Worm (Caenorhabditis elegans) whole organism, young adult: Measurements from ENCODE around the gene rsu-1.

Experiments used
- B0336.3 ChIP-seq: fragments of 200-800 bp; sonication (Bioruptor generic); IDR thresholded peaks from 2 replicates; pipeline ENCODE4 v1.3.6; 2022; ENCODE audit warnings: missing genetic modification characterization, missing compliant biosample characterization
- C06A6.2 ChIP-seq: fragments of 200-800 bp; sonication (Bioruptor generic); conservative IDR thresholded peaks from 2 replicates; pipeline ENCODE4 v1.3.6; 2022; ENCODE audit warnings: missing genetic modification characterization, missing compliant biosample characterization
- C17E4.6 ChIP-seq: fragments of 200-800 bp; sonication (Bioruptor generic); IDR thresholded peaks from 2 replicates; pipeline ENCODE4 v1.3.6; 2022; ENCODE audit warnings: missing genetic modification reagents, missing genetic modification characterization, missing compliant biosample characterization
- F10E7.11 ChIP-seq: sonication (generic microtip); optimal IDR thresholded peaks from 2 replicates; lab custom pipeline; 2017; ENCODE audit warnings: mild to moderate bottlenecking, missing genetic modification characterization, moderate library complexity, missing compliant biosample characterization
- F37B4.10 ChIP-seq: fragments of 200-800 bp; sonication (Bioruptor generic); IDR thresholded peaks from 2 replicates; pipeline ENCODE4 v1.3.6; 2022; ENCODE audit warnings: missing genetic modification characterization, missing compliant biosample characterization
- F39B2.1 ChIP-seq: fragments of 200-800 bp; sonication (Bioruptor generic); IDR thresholded peaks from 2 replicates; pipeline ENCODE4 v1.3.6; 2022; ENCODE audit warnings: missing genetic modification reagents, missing genetic modification characterization, missing compliant biosample characterization
- F49E8.2 ChIP-seq: sonication (generic microtip); optimal IDR thresholded peaks from 3 replicates; lab custom pipeline; 2017; ENCODE audit warnings: missing genetic modification characterization, mild to moderate bottlenecking, missing compliant biosample characterization, antibody characterized with exemption, moderate library complexity; ENCODE audit not compliant: insufficient read depth
- K11D2.4 ChIP-seq: fragments of 200-800 bp; sonication (Bioruptor generic); IDR thresholded peaks from 2 replicates; pipeline ENCODE4 v1.3.6; 2022; ENCODE audit warnings: missing genetic modification reagents, missing genetic modification characterization, missing compliant biosample characterization
- T26A5.8 ChIP-seq: sonication (generic microtip); optimal IDR thresholded peaks from 2 replicates; lab custom pipeline; 2016; ENCODE audit warnings: missing genetic modification characterization, missing compliant biosample characterization
- akir-1 ChIP-seq: fragments of 200-800 bp; sonication (Bioruptor generic); optimal IDR thresholded peaks from 2 replicates; lab custom pipeline; 2018; ENCODE audit warnings: mild to moderate bottlenecking, missing genetic modification characterization, moderate library complexity, missing compliant biosample characterization
- athp-1 ChIP-seq: sonication (generic microtip); optimal IDR thresholded peaks from 2 replicates; lab custom pipeline; 2017; ENCODE audit warnings: mild to moderate bottlenecking, missing genetic modification characterization, missing compliant biosample characterization
- bed-1 ChIP-seq: fragments of 200-800 bp; sonication (Bioruptor generic); IDR thresholded peaks from 2 replicates; pipeline ENCODE4 v1.3.6; 2022; ENCODE audit warnings: missing genetic modification reagents, missing genetic modification characterization, missing compliant biosample characterization
- cebp-1 ChIP-seq, 2 experiments: fragments of 200-800 bp in 1 of 2; sonication (Bioruptor generic) in 1 of 2; sonication (generic microtip) in 1 of 2; IDR thresholded peaks in 1 of 2; optimal IDR thresholded peaks in 1 of 2; 2 replicates each; pipeline versions ENCODE4 v1.3.6 to Lab custom; 2017 to 2022; ENCODE audit warnings: missing compliant biosample characterization in 2 of 2, missing genetic modification characterization in 2 of 2, mild to moderate bottlenecking in 1 of 2, missing genetic modification reagents in 1 of 2, moderate library complexity in 1 of 2
- cebp-2 ChIP-seq: fragments of 200-800 bp; sonication (Bioruptor generic); IDR thresholded peaks from 2 replicates; pipeline ENCODE4 v1.3.6; 2022; ENCODE audit warnings: missing genetic modification characterization, missing compliant biosample characterization
- ceh-27 ChIP-seq: fragments of 200-800 bp; sonication (Bioruptor generic); optimal IDR thresholded peaks from 2 replicates; lab custom pipeline; 2018; ENCODE audit warnings: mild to moderate bottlenecking, missing genetic modification characterization, moderate library complexity, missing compliant biosample characterization
- ceh-91 ChIP-seq: fragments of 200-800 bp; sonication (Bioruptor generic); IDR thresholded peaks from 2 replicates; pipeline ENCODE4 v1.3.6; 2022; ENCODE audit warnings: missing genetic modification reagents, missing genetic modification characterization, missing compliant biosample characterization
- dpff-1 ChIP-seq: sonication (generic microtip); optimal IDR thresholded peaks from 2 replicates; lab custom pipeline; 2017; ENCODE audit warnings: mild to moderate bottlenecking, missing genetic modification characterization, missing compliant biosample characterization
- fkh-3 ChIP-seq: sonication (generic microtip); optimal IDR thresholded peaks from 2 replicates; lab custom pipeline; 2016; ENCODE audit warnings: mild to moderate bottlenecking, missing genetic modification characterization, missing compliant biosample characterization
- gei-17 ChIP-seq: fragments of 200-800 bp; sonication (Bioruptor generic); optimal IDR thresholded peaks from 2 replicates; lab custom pipeline; 2018; ENCODE audit warnings: mild to moderate bottlenecking, missing genetic modification characterization, missing compliant biosample characterization
- hmg-1.2 ChIP-seq: fragments of 200-800 bp; sonication (Bioruptor generic); IDR thresholded peaks from 2 replicates; pipeline ENCODE4 v1.3.6; 2022; ENCODE audit warnings: missing genetic modification reagents, missing genetic modification characterization, missing compliant biosample characterization
- hmg-20 ChIP-seq: fragments of 200-800 bp; sonication (Bioruptor generic); IDR thresholded peaks from 2 replicates; pipeline ENCODE4 v1.3.6; 2022; ENCODE audit warnings: missing genetic modification reagents, missing genetic modification characterization, missing compliant biosample characterization
- lin-35 ChIP-seq, 3 experiments: fragments of 150-350 bp in 2 of 3; sonication (generic microtip) in 1 of 3; optimal IDR thresholded peaks; 2 replicates each; lab custom pipeline; 2014 to 2018; ENCODE audit warnings: missing biosample characterization in 3 of 3, missing genetic modification characterization in 3 of 3, missing genetic modification reagents in 3 of 3
- lin-40 ChIP-seq: sonication (generic microtip); optimal IDR thresholded peaks from 2 replicates; lab custom pipeline; 2016; ENCODE audit warnings: missing genetic modification characterization, mild to moderate bottlenecking, missing compliant biosample characterization, missing genotype, missing genetic modification reagents
- lsy-27 ChIP-seq: sonication (generic microtip); optimal IDR thresholded peaks from 2 replicates; lab custom pipeline; 2017; ENCODE audit warnings: missing genetic modification characterization, mild to moderate bottlenecking, missing compliant biosample characterization, antibody characterized with exemption, missing genotype, borderline replicate concordance; ENCODE audit not compliant: insufficient read depth
- madf-10 ChIP-seq: sonication (generic microtip); optimal IDR thresholded peaks from 2 replicates; lab custom pipeline; 2016; ENCODE audit warnings: mild to moderate bottlenecking, missing genetic modification characterization, missing compliant biosample characterization
- madf-3 ChIP-seq: fragments of 200-800 bp; sonication (Bioruptor generic); IDR thresholded peaks from 2 replicates; pipeline ENCODE4 v1.3.6; 2022; ENCODE audit warnings: missing genetic modification reagents, missing genetic modification characterization, missing compliant biosample characterization
- mes-4 ChIP-seq: sonication (generic microtip); optimal IDR thresholded peaks from 2 replicates; lab custom pipeline; 2016; ENCODE audit warnings: missing genotype, missing genetic modification characterization, missing compliant biosample characterization
- nfya-2 ChIP-seq: fragments of 200-800 bp; sonication (Bioruptor generic); IDR thresholded peaks from 2 replicates; pipeline ENCODE4 v1.3.6; 2022; ENCODE audit warnings: missing genetic modification reagents, missing genetic modification characterization, missing compliant biosample characterization
- pbrm-1 ChIP-seq: fragments of 200-800 bp; sonication (Bioruptor generic); IDR thresholded peaks from 2 replicates; pipeline ENCODE4 v1.3.6; 2022; ENCODE audit warnings: missing genetic modification reagents, missing genetic modification characterization, missing compliant biosample characterization
- pha-4 ChIP-seq: fragments of 150-350 bp; sonication (generic microtip); optimal IDR thresholded peaks from 2 replicates; lab custom pipeline; 2014; ENCODE audit warnings: missing biosample characterization, missing genetic modification reagents, missing genetic modification characterization
- rec-8 ChIP-seq, 2 experiments: sonication (generic microtip); optimal IDR thresholded peaks; 2 replicates each; lab custom pipeline; 2016; ENCODE audit warnings: mild to moderate bottlenecking in 2 of 2, missing genetic modification characterization in 2 of 2, missing genetic modification reagents in 2 of 2, missing genotype in 2 of 2, missing biosample characterization in 1 of 2, missing compliant biosample characterization in 1 of 2, moderate library complexity in 1 of 2
- snpc-1.3 ChIP-seq: sonication (generic microtip); optimal IDR thresholded peaks from 2 replicates; lab custom pipeline; 2017; ENCODE audit warnings: missing genetic modification characterization, mild to moderate bottlenecking, missing compliant biosample characterization, antibody characterized with exemption, moderate library complexity, missing genotype, missing genetic modification reagents; ENCODE audit not compliant: insufficient read depth
- snpc-3.4 ChIP-seq: sonication (generic microtip); optimal IDR thresholded peaks from 2 replicates; lab custom pipeline; 2017; ENCODE audit warnings: missing genetic modification characterization, mild to moderate bottlenecking, missing compliant biosample characterization, antibody characterized with exemption, moderate library complexity, missing genotype, missing genetic modification reagents
- snpc-4 ChIP-seq, 5 experiments: fragments of 150-350 bp in 1 of 5; sonication (generic microtip) in 4 of 5; optimal IDR thresholded peaks; 2 replicates each; lab custom pipeline; 2014 to 2018; ENCODE audit warnings: missing genetic modification characterization in 5 of 5, missing biosample characterization in 3 of 5, antibody characterized with exemption in 2 of 5, mild to moderate bottlenecking in 2 of 5, missing compliant biosample characterization in 2 of 5, missing genotype in 2 of 5, moderate library complexity in 2 of 5, missing genetic modification reagents in 1 of 5
- sptf-2 ChIP-seq: fragments of 200-800 bp; sonication (Bioruptor generic); optimal IDR thresholded peaks from 2 replicates; lab custom pipeline; 2018; ENCODE audit warnings: mild to moderate bottlenecking, missing genetic modification characterization, missing compliant biosample characterization
- tbx-9 ChIP-seq: sonication (generic microtip); optimal IDR thresholded peaks from 2 replicates; lab custom pipeline; 2016; ENCODE audit warnings: borderline replicate concordance, missing genetic modification characterization, inconsistent platforms, missing compliant biosample characterization
- tlf-1 ChIP-seq: fragments of 200-800 bp; sonication (Bioruptor generic); optimal IDR thresholded peaks from 2 replicates; lab custom pipeline; 2018; ENCODE audit warnings: mild to moderate bottlenecking, missing genetic modification characterization, missing compliant biosample characterization
- unc-130 ChIP-seq: sonication (generic microtip); optimal IDR thresholded peaks from 2 replicates; lab custom pipeline; 2016; ENCODE audit warnings: missing genetic modification reagents, missing genetic modification characterization, missing compliant biosample characterization
- zfh-2 ChIP-seq: fragments of 200-800 bp; sonication (Bioruptor generic); conservative IDR thresholded peaks from 2 replicates; pipeline ENCODE4 v1.3.6; 2022; ENCODE audit warnings: missing genetic modification reagents, missing genetic modification characterization, missing compliant biosample characterization
- zim-3 ChIP-seq: sonication (generic microtip); optimal IDR thresholded peaks from 2 replicates; lab custom pipeline; 2017; ENCODE audit warnings: mild to moderate bottlenecking, missing genetic modification characterization, moderate library complexity, missing compliant biosample characterization
- ztf-22 ChIP-seq: fragments of 200-800 bp; sonication (Bioruptor generic); optimal IDR thresholded peaks from 2 replicates; lab custom pipeline; 2018; ENCODE audit warnings: mild to moderate bottlenecking, missing genetic modification characterization, moderate library complexity, missing compliant biosample characterization
- ztf-28 ChIP-seq: fragments of 200-800 bp; sonication (Bioruptor generic); IDR thresholded peaks from 2 replicates; pipeline ENCODE4 v1.3.6; 2022; ENCODE audit warnings: missing genetic modification reagents, missing genetic modification characterization, missing compliant biosample characterization
- ztf-6 ChIP-seq: fragments of 200-800 bp; sonication (Bioruptor generic); IDR thresholded peaks from 2 replicates; pipeline ENCODE4 v1.3.6; 2022; ENCODE audit warnings: missing genetic modification reagents, missing genetic modification characterization, missing compliant biosample characterization

Gene rsu-1

DNA sequence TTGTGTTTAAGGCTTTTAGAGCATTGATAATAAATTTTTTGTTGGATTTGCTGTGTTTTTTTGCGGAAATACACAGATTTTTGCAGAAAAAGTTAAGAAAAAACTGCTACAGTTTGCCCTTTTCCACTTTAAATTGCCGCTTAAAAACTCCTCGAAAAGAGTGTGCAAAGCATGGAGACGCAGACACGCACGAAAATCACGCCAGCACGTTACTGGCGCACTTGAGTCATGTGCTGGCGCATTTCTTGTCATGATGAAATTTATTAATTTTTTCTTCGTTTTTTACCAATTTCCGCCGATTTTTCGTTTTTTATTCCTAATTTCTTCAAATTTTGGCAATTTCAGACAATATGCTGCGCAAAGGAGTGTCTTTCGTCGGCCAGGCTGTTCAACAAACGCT, 11.7 kb upstream of the rsu-1 start, which contains the start of gene C34C12.8 (continued):
- TF ChIP-seq lsy-27 (tag; lab: Kevin White, UChicago) (no peak), rec-8 (tag; optimal IDR thresholded peaks at IDR 0.05; lab: Kevin White, UChicago) (peak in 1 of 2 experiments; percentile 50), ztf-28 (GFP tag; lab: Robert Waterston, UW) (peak; percentile 84), unc-130 (GFP tag; lab: Kevin White, UChicago) (peak; percentile 65), ceh-91 (GFP tag; lab: Robert Waterston, UW) (peak; percentile 83), gei-17 (GFP tag; lab: Kevin White, UChicago) (peak; percentile 78), snpc-3.4 (tag; lab: Kevin White, UChicago) (peak; percentile 92), cebp-1 (GFP tag; IDR thresholded peaks at IDR 0.05; lab: Robert Waterston, UW) (peak; percentile 33; the same call in 1 of the 2 replicates), cebp-1 (tag; optimal IDR thresholded peaks at IDR 0.05; lab: Kevin White, UChicago) (peak; percentile 94), ztf-6 (GFP tag; lab: Robert Waterston, UW) (no peak), ztf-22 (GFP tag; lab: Kevin White, UChicago) (peak; percentile 11), zim-3 (tag; lab: Kevin White, UChicago) (no peak), C17E4.6 (GFP tag; lab: Robert Waterston, UW) (peak; percentile 89), zfh-2 (GFP tag; lab: Robert Waterston, UW) (peak; percentile 50; the same call in 1 of the 2 replicates), snpc-4 (GFP tag; optimal IDR thresholded peaks at IDR 0.05; lab: Kevin White, UChicago) (peak; percentile 61), snpc-4 (tag; optimal IDR thresholded peaks at IDR 0.05; lab: Kevin White, UChicago) (peak; percentile 55 to 85 (median 75)), tlf-1 (peak; percentile 95), nfya-2 (GFP tag; lab: Robert Waterston, UW) (no peak), madf-10 (tag; lab: Kevin White, UChicago) (peak; percentile 70), K11D2.4 (GFP tag; lab: Robert Waterston, UW) (peak; percentile 96), C06A6.2 (GFP tag; lab: Robert Waterston, UW) (peak; percentile 84), cebp-2 (GFP tag; lab: Robert Waterston, UW) (peak; percentile 76; the same call in 1 of the 2 replicates), bed-1 (GFP tag; lab: Robert Waterston, UW) (no peak), F39B2.1 (GFP tag; lab: Robert Waterston, UW) (no peak), athp-1 (peak; percentile 93), lin-35 (GFP tag; optimal IDR thresholded peaks at IDR 0.05; lab: Kevin White, UChicago) (peak in 2 of 3 experiments; percentile 91 to 95), F37B4.10 (0 out of 2 replicates have a peak, but pooled peaks have one; percentile 86), hmg-1.2 (GFP tag; lab: Robert Waterston, UW) (peak; percentile 99), dpff-1 (tag; lab: Kevin White, UChicago) (no peak), T26A5.8 (no peak), pbrm-1 (GFP tag; lab: Robert Waterston, UW) (peak; percentile 96), tbx-9 (tag; lab: Kevin White, UChicago) (no peak), lin-40 (tag; lab: Kevin White, UChicago) (peak; percentile 96)

DNA sequence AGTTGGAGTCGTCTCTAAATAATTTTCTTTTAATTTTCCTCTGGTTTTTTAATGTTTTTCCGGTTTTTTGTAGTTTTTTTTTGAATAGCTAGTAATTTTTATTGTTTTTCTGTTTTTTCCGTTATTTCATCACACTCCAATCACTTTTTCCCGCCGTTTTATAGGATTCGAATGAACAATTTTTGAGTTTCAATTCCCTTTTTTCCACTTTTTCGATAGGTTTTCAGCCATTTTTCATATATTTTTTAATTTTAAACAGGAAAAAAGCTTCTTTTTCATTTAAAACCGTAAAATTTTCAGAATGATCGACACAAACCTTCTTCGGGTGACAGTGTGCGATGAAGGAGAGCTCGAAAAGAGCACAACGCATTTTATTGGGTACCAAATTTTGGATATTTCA, 10.4 kb upstream of the rsu-1 start, which contains the start of gene pph-6:
pph-6 (plus strand) TSS at position 301 of the 400 bp plus-strand sequence.
- TF ChIP-seq snpc-1.3 (no peak), pha-4 (tag; lab: Kevin White, UChicago) (no peak), sptf-2 (GFP tag; lab: Kevin White, UChicago) (no peak), T26A5.8 (no peak), akir-1 (no peak), fkh-3 (tag; lab: Kevin White, UChicago) (no peak), F49E8.2 (tag; lab: Kevin White, UChicago) (no peak), snpc-4 (GFP tag; optimal IDR thresholded peaks at IDR 0.05; lab: Kevin White, UChicago) (no peak), snpc-4 (tag; optimal IDR thresholded peaks at IDR 0.05; lab: Kevin White, UChicago) (no peak), mes-4 (tag; lab: Kevin White, UChicago) (no peak), athp-1 (no peak), F10E7.11 (tag; lab: Kevin White, UChicago) (no peak), madf-3 (no peak), lin-40 (tag; lab: Kevin White, UChicago) (no peak), ceh-27 (GFP tag; lab: Kevin White, UChicago) (no peak), hmg-20 (GFP tag; lab: Robert Waterston, UW) (no peak), ztf-22 (GFP tag; lab: Kevin White, UChicago) (no peak), B0336.3 (GFP tag; lab: Robert Waterston, UW) (no peak)
